Fruit fly (Drosophila melanogaster) whole organism: ENCODE data around the gene Peritrophin-15b.
A peak's percentile ranks its signal among the peaks of the same experiment; 100 is the strongest.

Experiments used
- CG8478 ChIP-seq: fragments of >200 bp; optimal IDR thresholded peaks from 2 replicates; lab custom pipeline; 2018; ENCODE audit warnings: inconsistent platforms
- Dll ChIP-seq: fragments of >200 bp; optimal IDR thresholded peaks from 2 replicates; lab custom pipeline; 2017
- EcR ChIP-seq, 2 experiments: fragments of >200 bp; optimal IDR thresholded peaks; 2 replicates each; lab custom pipeline; 2017; ENCODE audit warnings: missing biosample characterization in 2 of 2, missing genetic modification characterization in 2 of 2, missing genetic modification reagents in 2 of 2
- pan ChIP-seq: fragments of >200 bp; optimal IDR thresholded peaks from 2 replicates; lab custom pipeline; 2017
- psq ChIP-seq: fragments of >200 bp; optimal IDR thresholded peaks from 2 replicates; lab custom pipeline; 2017
- usp ChIP-seq: fragments of >200 bp; optimal IDR thresholded peaks from 2 replicates; lab custom pipeline; 2017; ENCODE audit warnings: missing biosample characterization, missing genetic modification characterization, mixed read lengths

Peritrophin-15b gene

dm6 chr2L:8423460-8424089, 28.8 kb upstream of the Peritrophin-15b start:
- TF ChIP-seq usp (GFP tag; lab: Kevin White, UChicago) (no peak), psq (lab: Kevin White, UChicago) (no peak), CG8478 (lab: Kevin White, UChicago) (no peak)

dm6 chr2L:8423047-8423446, 28.3 kb upstream of the Peritrophin-15b start:
- TF ChIP-seq CG8478 (lab: Kevin White, UChicago) = no peak
- TF ChIP-seq usp (GFP tag; lab: Kevin White, UChicago) = no peak
- TF ChIP-seq pan (lab: Kevin White, UChicago) = no peak
- no peak for TF ChIP-seq EcR (GFP tag; optimal IDR thresholded peaks at IDR 0.05; lab: Kevin White, UChicago)
- TF ChIP-seq Dll = no peak

- TF ChIP-seq pan (lab: Kevin White, UChicago) = no peak
- TF ChIP-seq psq (lab: Kevin White, UChicago) = no peak
- TF ChIP-seq Dll = no peak
- no peak for TF ChIP-seq EcR (GFP tag; optimal IDR thresholded peaks at IDR 0.05; lab: Kevin White, UChicago)
- no peak for TF ChIP-seq usp (GFP tag; lab: Kevin White, UChicago)
- no peak for TF ChIP-seq CG8478 (lab: Kevin White, UChicago)
Observed at dm6 chr2L:8421717-8422116, 27.0 kb upstream of the Peritrophin-15b start.

- TF ChIP-seq CG8478 (lab: Kevin White, UChicago) (no peak), EcR (GFP tag; optimal IDR thresholded peaks at IDR 0.05; lab: Kevin White, UChicago) (no peak), usp (GFP tag; lab: Kevin White, UChicago) (no peak), Dll (no peak), pan (lab: Kevin White, UChicago) (peak; percentile 58), psq (lab: Kevin White, UChicago) (no peak)
Observed at dm6 chr2L:8420259-8420930, 25.7 kb upstream of the Peritrophin-15b start.

- TF ChIP-seq usp (GFP tag; lab: Kevin White, UChicago) = no peak
- peak in 1 of 2 experiments; percentile 51 for TF ChIP-seq EcR (GFP tag; optimal IDR thresholded peaks at IDR 0.05; lab: Kevin White, UChicago)
Observed at dm6 chr2L:8419382-8419940, 24.7 kb upstream of the Peritrophin-15b start.

dm6 chr2L:8418113-8418885, 23.6 kb upstream of the Peritrophin-15b start:
- TF ChIP-seq pan (lab: Kevin White, UChicago) (no peak), psq (lab: Kevin White, UChicago) (no peak), CG8478 (lab: Kevin White, UChicago) (no peak), Dll (no peak), EcR (GFP tag; optimal IDR thresholded peaks at IDR 0.05; lab: Kevin White, UChicago) (no peak), usp (GFP tag; lab: Kevin White, UChicago) (no peak)

DNA sequence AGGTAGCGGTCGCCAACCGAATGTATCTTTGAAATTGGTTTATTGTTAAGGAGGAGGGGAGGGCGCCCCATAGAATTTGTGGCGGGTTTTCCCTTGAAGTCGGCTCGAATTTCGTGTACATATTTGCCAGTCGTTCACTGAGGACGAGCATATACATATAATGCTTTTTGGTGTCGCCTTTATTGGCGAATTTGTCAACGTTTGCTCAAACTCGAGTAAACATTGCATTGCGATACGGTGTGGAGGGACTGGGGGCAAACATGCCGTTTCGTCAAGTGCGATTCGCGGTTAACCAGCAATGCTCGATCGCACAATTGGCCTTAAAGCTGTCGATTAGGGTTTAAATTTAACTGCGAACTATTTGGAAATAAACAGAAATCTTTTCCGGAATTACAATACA, 22.8 kb upstream of the Peritrophin-15b start:
- TF ChIP-seq pan (lab: Kevin White, UChicago) (no peak), usp (GFP tag; lab: Kevin White, UChicago) (no peak), CG8478 (lab: Kevin White, UChicago) (no peak), Dll (no peak), psq (lab: Kevin White, UChicago) (no peak), EcR (GFP tag; optimal IDR thresholded peaks at IDR 0.05; lab: Kevin White, UChicago) (no peak)

DNA sequence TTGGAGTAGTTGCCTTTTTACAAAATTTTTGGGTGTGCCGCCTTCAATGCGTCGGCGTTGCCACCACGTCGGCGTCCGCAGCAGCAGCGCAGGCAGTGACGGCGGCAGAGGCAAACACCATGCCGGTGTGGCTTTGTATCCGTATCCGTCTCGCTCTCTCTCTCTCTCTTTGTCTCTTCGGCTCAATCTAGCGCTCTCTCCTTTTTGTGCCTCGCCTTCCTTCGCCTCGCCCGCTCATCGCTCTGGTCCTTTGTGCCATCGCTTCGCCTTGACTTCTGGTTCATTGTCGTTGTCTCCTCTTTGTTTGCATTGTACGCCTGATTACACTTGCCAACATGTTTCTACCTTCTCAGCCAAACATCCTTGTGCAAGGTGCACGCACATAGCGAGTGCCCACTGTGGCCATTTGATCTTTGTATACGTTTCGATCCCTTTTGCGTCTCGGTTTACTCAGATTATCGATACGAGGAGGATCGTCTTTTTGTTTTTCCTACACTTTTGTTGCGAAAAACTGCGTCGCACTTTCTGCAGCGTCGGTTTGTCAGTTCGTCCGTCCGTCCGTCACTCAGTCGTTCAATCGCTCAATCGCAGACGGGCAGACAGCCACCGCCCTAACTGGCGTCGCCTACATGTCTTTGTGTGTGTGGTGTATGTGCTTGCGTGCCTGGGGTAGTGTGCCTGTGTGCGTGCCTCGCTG, 21.8 kb upstream of the Peritrophin-15b start:
- no peak for TF ChIP-seq EcR (GFP tag; optimal IDR thresholded peaks at IDR 0.05; lab: Kevin White, UChicago)
- TF ChIP-seq Dll = peak; percentile 53

- TF ChIP-seq psq (lab: Kevin White, UChicago) (no peak), Dll (no peak), pan (lab: Kevin White, UChicago) (no peak), CG8478 (lab: Kevin White, UChicago) (no peak), EcR (GFP tag; optimal IDR thresholded peaks at IDR 0.05; lab: Kevin White, UChicago) (no peak), usp (GFP tag; lab: Kevin White, UChicago) (no peak)
Observed at dm6 chr2L:8414887-8415883, 20.4 kb upstream of the Peritrophin-15b start, which contains the start of the genes CG13398 and Akap200. CG13398 (minus strand) TSS chr2L:8415256. Akap200 (plus strand) TSS chr2L:8415690.

DNA sequence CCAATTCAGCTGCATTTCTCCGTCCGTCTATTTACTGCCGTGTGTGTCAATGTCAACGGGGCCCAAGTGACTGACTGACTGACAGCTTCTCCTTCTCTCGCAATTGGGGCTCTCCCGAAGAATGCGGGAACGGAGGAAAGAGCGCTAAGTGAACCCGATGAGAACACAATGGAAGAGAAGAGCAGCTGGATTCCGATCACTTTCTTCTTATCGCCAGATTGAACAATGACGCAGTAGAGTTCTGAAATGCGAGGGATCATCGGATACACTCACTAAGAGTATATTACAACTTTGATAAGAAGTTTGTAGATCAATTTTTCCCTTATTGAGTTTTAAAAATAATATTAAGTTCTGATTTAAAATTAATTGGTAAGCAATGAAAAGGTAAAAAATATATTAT, 16.8 kb upstream of the Peritrophin-15b start, which contains the start of gene Naglu:
Naglu (minus strand) TSS at position 339 of the 400 bp plus-strand sequence.
- TF ChIP-seq pan (lab: Kevin White, UChicago) (no peak), CG8478 (lab: Kevin White, UChicago) (no peak), usp (GFP tag; lab: Kevin White, UChicago) (no peak), psq (lab: Kevin White, UChicago) (no peak), Dll (no peak), EcR (GFP tag; optimal IDR thresholded peaks at IDR 0.05; lab: Kevin White, UChicago) (no peak)
